Worm (Caenorhabditis elegans) whole organism, late embryonic: Measurements from ENCODE around the gene R02E4.1.

Experiments used
- K02D7.2 ChIP-seq: sonication (generic microtip); optimal IDR thresholded peaks from 2 replicates; lab custom pipeline; 2017; ENCODE audit warnings: mild to moderate bottlenecking, missing genetic modification characterization, missing compliant biosample characterization
- K09A11.1 ChIP-seq: sonication (generic microtip); optimal IDR thresholded peaks from 2 replicates; lab custom pipeline; 2017; ENCODE audit warnings: antibody characterized with exemption, mild to moderate bottlenecking, missing genetic modification characterization, missing compliant biosample characterization; ENCODE audit not compliant: insufficient read depth
- ceh-18 ChIP-seq: sonication (generic microtip); optimal IDR thresholded peaks from 2 replicates; lab custom pipeline; 2016; ENCODE audit warnings: missing genetic modification characterization, missing compliant biosample characterization
- ceh-2 ChIP-seq: sonication (generic microtip); optimal IDR thresholded peaks from 2 replicates; lab custom pipeline; 2016; ENCODE audit warnings: missing genotype, missing genetic modification characterization, missing compliant biosample characterization
- ceh-30 ChIP-seq: fragments of 150-350 bp; optimal IDR thresholded peaks from 2 replicates; lab custom pipeline; 2014; ENCODE audit warnings: missing biosample characterization, missing genetic modification characterization
- ceh-34 ChIP-seq: sonication (generic microtip); optimal IDR thresholded peaks from 2 replicates; lab custom pipeline; 2016; ENCODE audit warnings: mild to moderate bottlenecking, missing genetic modification characterization, missing compliant biosample characterization
- ceh-9 ChIP-seq: sonication (generic microtip); optimal IDR thresholded peaks from 2 replicates; lab custom pipeline; 2016; ENCODE audit warnings: mild to moderate bottlenecking, missing genetic modification characterization, inconsistent platforms, missing compliant biosample characterization
- dmd-4 ChIP-seq: sonication (generic microtip); optimal IDR thresholded peaks from 2 replicates; lab custom pipeline; 2016; ENCODE audit warnings: borderline replicate concordance, missing genetic modification characterization, missing compliant biosample characterization
- fax-1 ChIP-seq: sonication (generic microtip); optimal IDR thresholded peaks from 2 replicates; lab custom pipeline; 2016; ENCODE audit warnings: missing genotype, missing genetic modification characterization, missing compliant biosample characterization
- hlh-13 ChIP-seq: fragments of 200-800 bp; sonication (Bioruptor generic); optimal IDR thresholded peaks from 2 replicates; lab custom pipeline; 2018; ENCODE audit warnings: mild to moderate bottlenecking, missing genetic modification characterization, missing compliant biosample characterization
- hlh-15 ChIP-seq: sonication (generic microtip); optimal IDR thresholded peaks from 2 replicates; lab custom pipeline; 2016; ENCODE audit warnings: missing genetic modification characterization, missing compliant biosample characterization
- rnt-1 ChIP-seq: sonication (generic microtip); optimal IDR thresholded peaks from 2 replicates; lab custom pipeline; 2016; ENCODE audit warnings: missing genetic modification characterization, missing compliant biosample characterization
- sdc-2 ChIP-seq: sonication (generic microtip); optimal IDR thresholded peaks from 2 replicates; lab custom pipeline; 2016; ENCODE audit warnings: missing genotype, missing genetic modification characterization, missing compliant biosample characterization
- sox-2 ChIP-seq: fragments of 200-800 bp; sonication (Bioruptor generic); IDR thresholded peaks from 2 replicates; pipeline ENCODE4 v1.3.6; 2022; ENCODE audit warnings: missing genetic modification reagents, missing genetic modification characterization, missing compliant biosample characterization
- unc-55 ChIP-seq: sonication (generic microtip); optimal IDR thresholded peaks from 2 replicates; lab custom pipeline; 2017; ENCODE audit warnings: missing biosample characterization, missing genetic modification reagents, missing genetic modification characterization
- zip-5 ChIP-seq: sonication (generic microtip); optimal IDR thresholded peaks from 2 replicates; lab custom pipeline; 2016; ENCODE audit warnings: missing genetic modification characterization, missing compliant biosample characterization

The R02E4.1 gene

DNA sequence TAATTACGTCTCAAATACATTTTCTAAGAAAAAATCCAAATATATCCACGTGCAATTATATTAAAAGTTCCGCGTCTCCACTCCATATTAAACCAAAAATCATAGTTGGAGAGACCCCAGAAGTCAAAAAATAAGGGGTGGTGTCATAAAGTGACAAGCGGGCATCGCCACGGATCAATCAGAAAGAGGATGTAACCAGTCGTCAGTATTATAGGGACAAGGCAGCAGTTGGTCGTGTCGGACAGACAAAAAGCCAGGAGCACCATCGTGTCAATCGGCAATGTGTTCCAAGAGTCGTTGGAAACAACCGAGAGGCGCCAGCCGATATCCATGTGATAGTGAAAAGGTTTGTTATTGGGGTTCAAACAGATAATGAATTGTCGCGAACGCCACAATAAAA lies 28.4 kb downstream of the R02E4.1 start:
- TF ChIP-seq ceh-30 (tag; lab: Kevin White, UChicago) (no peak), zip-5 (no peak), unc-55 (GFP tag; lab: Kevin White, UChicago) (peak; percentile 69), K02D7.2 (tag; lab: Kevin White, UChicago) (no peak)

DNA sequence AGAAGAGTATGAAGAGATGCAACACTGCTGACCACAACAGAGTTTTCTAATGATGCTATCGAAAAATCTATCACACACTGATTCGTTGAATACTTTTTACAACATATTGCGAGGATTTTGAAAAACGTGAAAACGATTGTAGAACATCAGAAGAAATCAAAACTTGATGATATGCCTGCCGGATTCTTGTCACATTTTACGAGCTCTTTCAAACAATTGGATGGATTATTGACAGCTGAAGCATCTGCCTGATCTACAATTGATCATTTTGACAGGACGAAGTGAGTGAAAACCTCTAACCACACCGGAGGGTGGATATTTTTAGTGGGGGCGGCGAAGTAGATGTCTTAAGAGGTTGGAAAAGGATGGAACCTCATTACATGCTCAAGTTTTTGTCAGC lies 31.8 kb downstream of the R02E4.1 start:
- TF ChIP-seq unc-55 (GFP tag; lab: Kevin White, UChicago) (peak; percentile 92), fax-1 (tag; lab: Kevin White, UChicago) (no peak)

DNA sequence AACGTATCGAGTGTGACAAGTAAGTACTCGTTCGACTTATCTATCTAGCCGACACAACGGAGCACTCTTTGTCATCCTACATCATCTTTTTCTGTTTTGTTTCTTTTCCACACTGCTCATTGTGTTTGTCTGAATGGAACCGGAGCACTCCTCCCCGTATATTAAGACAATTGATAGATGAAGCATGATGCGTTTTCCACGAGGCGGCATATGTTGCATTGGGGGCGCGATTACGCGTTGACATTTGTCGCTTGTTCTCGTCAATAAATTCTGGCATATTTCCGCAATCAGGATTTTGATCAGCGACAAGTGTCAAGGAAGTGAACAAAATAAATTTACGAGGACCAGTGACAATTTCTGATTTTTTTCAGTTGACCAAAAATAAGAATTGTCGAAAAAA lies 36.2 kb downstream of the R02E4.1 start:
- TF ChIP-seq hlh-13 = no peak
- no peak for TF ChIP-seq K09A11.1 (tag; lab: Kevin White, UChicago)
- TF ChIP-seq ceh-9 (tag; lab: Kevin White, UChicago) = no peak
- TF ChIP-seq unc-55 (GFP tag; lab: Kevin White, UChicago) = peak; percentile 84
- peak; percentile 16 for TF ChIP-seq ceh-18 (tag; lab: Kevin White, UChicago)
- peak; percentile 45 for TF ChIP-seq rnt-1 (tag; lab: Kevin White, UChicago)

DNA sequence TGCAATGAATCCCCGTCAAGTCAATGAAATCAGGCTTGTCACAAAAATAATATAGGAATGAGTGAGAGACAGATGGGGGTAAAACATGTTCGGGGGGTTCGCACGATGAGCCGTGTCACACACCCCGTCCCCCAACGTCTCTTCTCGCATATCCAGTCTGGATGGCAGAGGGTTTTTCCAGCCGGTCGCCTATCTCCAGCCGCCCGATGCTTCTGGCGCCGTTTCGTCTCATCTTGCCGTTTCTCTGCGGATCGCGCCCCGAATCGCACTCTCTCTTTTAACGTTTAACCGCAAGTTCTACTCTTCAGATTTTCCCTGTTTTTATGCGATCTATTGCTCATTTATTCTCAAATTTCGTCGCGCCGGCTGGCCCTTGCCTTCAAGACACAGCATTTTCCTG lies 42.4 kb downstream of the R02E4.1 start:
- TF ChIP-seq dmd-4 (tag; lab: Kevin White, UChicago) = no peak
- TF ChIP-seq K02D7.2 (tag; lab: Kevin White, UChicago) = no peak
- TF ChIP-seq sox-2 (GFP tag; lab: Robert Waterston, UW) = no peak
- TF ChIP-seq ceh-2 (tag; lab: Kevin White, UChicago) = no peak
- no peak for TF ChIP-seq unc-55 (GFP tag; lab: Kevin White, UChicago)
- peak; percentile 7 for TF ChIP-seq ceh-34
- TF ChIP-seq hlh-15 (tag; lab: Kevin White, UChicago) = no peak
- no peak for TF ChIP-seq sdc-2 (tag; lab: Kevin White, UChicago)
